Fruit fly (Drosophila melanogaster) whole organism, prepupa: Measurements from ENCODE around the gene Cpr65Eb.
A peak's percentile ranks its signal among the peaks of the same experiment; 100 is the strongest.

Experiments
- CG10631 ChIP-seq: fragments of 200-800 bp; sonication (Bioruptor generic); optimal IDR thresholded peaks from 2 replicates; lab custom pipeline; 2016; ENCODE audit warnings: missing biosample characterization, missing genetic modification characterization
- CG10669 ChIP-seq: fragments of 200-800 bp; sonication (Bioruptor generic); optimal IDR thresholded peaks from 3 replicates; lab custom pipeline; 2018; ENCODE audit warnings: missing biosample characterization, mild to moderate bottlenecking, missing genetic modification characterization, moderate library complexity
- CG11902 ChIP-seq: fragments of 200-800 bp; sonication (Bioruptor generic); optimal IDR thresholded peaks from 3 replicates; lab custom pipeline; 2016; ENCODE audit warnings: missing biosample characterization, missing genetic modification characterization
- CG1621 ChIP-seq: fragments of 200-800 bp; sonication (Bioruptor generic); optimal IDR thresholded peaks from 3 replicates; lab custom pipeline; 2018; ENCODE audit warnings: missing biosample characterization, mild to moderate bottlenecking, missing genetic modification characterization
- CG16779 ChIP-seq: fragments of 200-800 bp; sonication (Bioruptor generic); optimal IDR thresholded peaks from 3 replicates; lab custom pipeline; 2017; ENCODE audit warnings: missing biosample characterization, mild to moderate bottlenecking, missing genetic modification characterization
- CG3032 ChIP-seq: fragments of 200-800 bp; optimal IDR thresholded peaks from 2 replicates; lab custom pipeline; 2019; ENCODE audit warnings: missing biosample characterization, mild to moderate bottlenecking, missing genetic modification characterization, moderate library complexity
- CG31627 ChIP-seq: fragments of 200-800 bp; sonication (Bioruptor generic); optimal IDR thresholded peaks from 3 replicates; lab custom pipeline; 2016; ENCODE audit warnings: missing biosample characterization, missing genetic modification characterization
- CG32006 ChIP-seq: fragments of 200-800 bp; sonication (Bioruptor generic); optimal IDR thresholded peaks from 3 replicates; lab custom pipeline; 2017; ENCODE audit warnings: missing biosample characterization, mild to moderate bottlenecking, missing genetic modification characterization
- CG3919 ChIP-seq: fragments of 200-800 bp; sonication (Bioruptor generic); optimal IDR thresholded peaks from 3 replicates; lab custom pipeline; 2016; ENCODE audit warnings: missing biosample characterization, missing genetic modification characterization
- CG4318 ChIP-seq: fragments of 200-800 bp; sonication (Bioruptor generic); optimal IDR thresholded peaks from 3 replicates; lab custom pipeline; 2017; ENCODE audit warnings: missing biosample characterization, mild to moderate bottlenecking, missing genetic modification characterization
- CG6163 ChIP-seq: fragments of 200-800 bp; sonication (Bioruptor generic); IDR thresholded peaks from 3 replicates; pipeline ENCODE4 v1.3.6; 2022; ENCODE audit warnings: missing biosample characterization, missing genetic modification characterization
- CG6276 ChIP-seq: fragments of 200-800 bp; sonication (Bioruptor generic); optimal IDR thresholded peaks from 2 replicates; lab custom pipeline; 2017; ENCODE audit warnings: missing biosample characterization, mild to moderate bottlenecking, missing genetic modification characterization
- CG6792 ChIP-seq: fragments of 200-800 bp; sonication (Bioruptor generic); optimal IDR thresholded peaks from 3 replicates; lab custom pipeline; 2016; ENCODE audit warnings: missing biosample characterization, missing genetic modification characterization
- CG6854 ChIP-seq: fragments of 200-800 bp; sonication (Bioruptor generic); optimal IDR thresholded peaks from 2 replicates; lab custom pipeline; 2017; ENCODE audit warnings: missing biosample characterization, mild to moderate bottlenecking, missing genetic modification characterization
- CG8119 ChIP-seq: fragments of 200-800 bp; sonication (Bioruptor generic); IDR thresholded peaks from 3 replicates; pipeline ENCODE4 v1.3.6; 2022; ENCODE audit warnings: missing biosample characterization, missing genetic modification characterization
- CG8632 ChIP-seq: fragments of 200-800 bp; sonication (Bioruptor generic); optimal IDR thresholded peaks from 3 replicates; lab custom pipeline; 2016; ENCODE audit warnings: missing biosample characterization, missing genetic modification characterization
- CG9139 ChIP-seq: fragments of 200-800 bp; sonication (Bioruptor generic); optimal IDR thresholded peaks from 3 replicates; lab custom pipeline; 2017; ENCODE audit warnings: missing biosample characterization, mild to moderate bottlenecking, missing genetic modification characterization
- Eip75B ChIP-seq: fragments of 200-800 bp; sonication (Bioruptor generic); optimal IDR thresholded peaks from 3 replicates; lab custom pipeline; 2016; ENCODE audit warnings: missing biosample characterization, missing genetic modification characterization
- Eip78C ChIP-seq: fragments of 200-800 bp; sonication (Bioruptor generic); peaks from one replicate; lab custom pipeline; 2016; ENCODE audit warnings: missing biosample characterization, missing genetic modification characterization
- Eip93F ChIP-seq: fragments of 200-800 bp; sonication (Bioruptor generic); optimal IDR thresholded peaks from 2 replicates; lab custom pipeline; 2016; ENCODE audit warnings: missing biosample characterization, mild to moderate bottlenecking, missing genetic modification characterization
- Ets96B ChIP-seq: fragments of 200-800 bp; optimal IDR thresholded peaks from 2 replicates; lab custom pipeline; 2019; ENCODE audit warnings: missing biosample characterization, mild to moderate bottlenecking, missing genetic modification characterization, moderate library complexity
- Gug ChIP-seq: fragments of 200-800 bp; sonication (Bioruptor generic); IDR thresholded peaks from 2 replicates; pipeline ENCODE4 v1.3.6; 2022; ENCODE audit warnings: missing biosample characterization, missing genetic modification characterization
- Hr38 ChIP-seq: sonication (Bioruptor generic); optimal IDR thresholded peaks from 2 replicates; lab custom pipeline; 2016; ENCODE audit warnings: missing biosample characterization, missing genetic modification characterization
- Hr39 ChIP-seq: fragments of 200-800 bp; sonication (Bioruptor generic); optimal IDR thresholded peaks from 2 replicates; lab custom pipeline; 2016; ENCODE audit warnings: missing biosample characterization, missing genetic modification characterization
- Met ChIP-seq: fragments of 200-800 bp; sonication (Bioruptor generic); optimal IDR thresholded peaks from 3 replicates; lab custom pipeline; 2016; ENCODE audit warnings: missing biosample characterization, missing genetic modification characterization
- Smox ChIP-seq: fragments of 200-800 bp; sonication (Bioruptor generic); optimal IDR thresholded peaks from 3 replicates; lab custom pipeline; 2016; ENCODE audit warnings: missing biosample characterization, missing genetic modification characterization
- Sox102F ChIP-seq: fragments of 200-800 bp; sonication (Bioruptor generic); optimal IDR thresholded peaks from 2 replicates; lab custom pipeline; 2016; ENCODE audit warnings: missing biosample characterization, mild to moderate bottlenecking, missing genetic modification characterization
- Sox14 ChIP-seq: fragments of 200-800 bp; sonication (Bioruptor generic); optimal IDR thresholded peaks from 3 replicates; lab custom pipeline; 2016; ENCODE audit warnings: missing biosample characterization, missing genetic modification characterization
- achi ChIP-seq: fragments of 200-800 bp; sonication (Bioruptor generic); optimal IDR thresholded peaks from 3 replicates; lab custom pipeline; 2016; ENCODE audit warnings: missing biosample characterization, missing genetic modification characterization
- acj6 ChIP-seq: fragments of 200-800 bp; sonication (Bioruptor generic); optimal IDR thresholded peaks from 3 replicates; lab custom pipeline; 2016; ENCODE audit warnings: missing biosample characterization, missing genetic modification characterization
- cyc ChIP-seq: fragments of 200-800 bp; sonication (Bioruptor generic); optimal IDR thresholded peaks from 3 replicates; lab custom pipeline; 2016; ENCODE audit warnings: missing biosample characterization, missing genetic modification characterization
- dac ChIP-seq: fragments of 200-800 bp; sonication (Bioruptor generic); optimal IDR thresholded peaks from 2 replicates; lab custom pipeline; 2017; ENCODE audit warnings: missing biosample characterization, mild to moderate bottlenecking, missing genetic modification characterization
- dsx ChIP-seq: fragments of 200-800 bp; optimal IDR thresholded peaks from 3 replicates; lab custom pipeline; 2019; ENCODE audit warnings: missing biosample characterization, mild to moderate bottlenecking, missing genetic modification characterization, moderate library complexity; ENCODE audit not compliant: poor library complexity, severe bottlenecking
- esn ChIP-seq: fragments of 200-800 bp; sonication (Bioruptor generic); optimal IDR thresholded peaks from 2 replicates; lab custom pipeline; 2016; ENCODE audit warnings: missing biosample characterization, mild to moderate bottlenecking, missing genetic modification characterization, moderate library complexity
- fd85E ChIP-seq: fragments of 200-800 bp; sonication (Bioruptor generic); optimal IDR thresholded peaks from 3 replicates; lab custom pipeline; 2016; ENCODE audit warnings: missing biosample characterization, missing genetic modification characterization
- lz ChIP-seq: fragments of 200-800 bp; sonication (Bioruptor generic); optimal IDR thresholded peaks from 3 replicates; lab custom pipeline; 2016; ENCODE audit warnings: missing biosample characterization, missing genetic modification characterization
- net ChIP-seq: fragments of 200-800 bp; sonication (Bioruptor generic); optimal IDR thresholded peaks from 3 replicates; lab custom pipeline; 2016; ENCODE audit warnings: missing biosample characterization, missing genetic modification characterization
- pdm3 ChIP-seq: fragments of 200-800 bp; sonication (Bioruptor generic); optimal IDR thresholded peaks from 3 replicates; lab custom pipeline; 2016; ENCODE audit warnings: missing biosample characterization, missing genetic modification characterization
- salr ChIP-seq, 2 experiments: fragments of 200-800 bp; sonication (Bioruptor generic); optimal IDR thresholded peaks; 3 replicates each; lab custom pipeline; 2016 to 2018; ENCODE audit warnings: missing biosample characterization in 2 of 2, missing genetic modification characterization in 2 of 2, mild to moderate bottlenecking in 1 of 2
- spab ChIP-seq: fragments of 200-800 bp; sonication (Bioruptor generic); optimal IDR thresholded peaks from 2 replicates; lab custom pipeline; 2017; ENCODE audit warnings: missing biosample characterization, mild to moderate bottlenecking, missing genetic modification characterization, missing genetic modification reagents
- topi ChIP-seq: fragments of 200-800 bp; sonication (Bioruptor generic); optimal IDR thresholded peaks from 3 replicates; lab custom pipeline; 2016; ENCODE audit warnings: missing biosample characterization, missing genetic modification characterization
- vri ChIP-seq: fragments of 200-800 bp; sonication (Bioruptor generic); optimal IDR thresholded peaks from 3 replicates; lab custom pipeline; 2016; ENCODE audit warnings: missing biosample characterization, mild to moderate bottlenecking, missing genetic modification characterization

Gene Cpr65Eb

DNA sequence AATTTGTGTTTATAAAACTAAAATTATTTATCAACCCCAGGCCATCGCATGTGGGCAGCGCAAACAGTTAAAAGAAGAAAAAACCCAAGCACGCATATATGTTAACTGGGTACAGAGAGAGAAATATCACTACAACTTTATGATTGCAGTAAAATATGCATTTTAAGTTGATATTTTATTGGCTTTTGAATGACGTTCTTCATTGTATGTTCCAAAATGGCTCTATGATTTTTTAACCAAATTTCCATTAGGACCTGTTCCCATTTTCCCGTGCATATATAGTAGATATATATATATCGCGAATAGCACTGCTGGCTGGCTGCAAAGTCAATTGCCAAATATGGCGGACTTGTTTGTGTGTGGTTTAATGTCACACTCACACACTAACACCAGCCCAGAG, 7.9 kb upstream of the Cpr65Eb start (continued):
- TF ChIP-seq CG11902 (GFP tag; lab: Kevin White, UChicago) (no peak), Ets96B (tag; lab: Kevin White, UChicago) (no peak), pdm3 (peak; percentile 18), CG6854 (no peak), CG9139 (GFP tag; lab: Kevin White, UChicago) (no peak), Smox (no peak), CG32006 (GFP tag; lab: Kevin White, UChicago) (peak; percentile 48), Sox14 (no peak), CG10669 (no peak), esn (no peak), CG3919 (GFP tag; lab: Kevin White, UChicago) (peak; percentile 27), spab (GFP tag; lab: Kevin White, UChicago) (no peak), acj6 (peak; percentile 10), CG3032 (tag; lab: Kevin White, UChicago) (no peak), CG4318 (GFP tag; lab: Kevin White, UChicago) (peak; percentile 2), net (peak; percentile 1), topi (GFP tag; lab: Kevin White, UChicago) (no peak), Sox102F (GFP tag; lab: Kevin White, UChicago) (no peak), CG6276 (GFP tag; lab: Kevin White, UChicago) (peak; percentile 33), Gug (GFP tag; lab: Robert Waterston, UW) (peak; percentile 37; the same call in 1 of the 2 replicates), Met (GFP tag; lab: Kevin White, UChicago) (peak; percentile 3), dac (no peak), dsx (no peak), CG16779 (tag; lab: Kevin White, UChicago) (no peak), lz (GFP tag; lab: Kevin White, UChicago) (no peak), CG6792 (GFP tag; lab: Kevin White, UChicago) (no peak), CG8119 (GFP tag; lab: Robert Waterston, UW) (peak; percentile 46; the same call in 2 of the 3 replicates), CG10631 (GFP tag; lab: Kevin White, UChicago) (no peak), Eip93F (GFP tag; lab: Kevin White, UChicago) (no peak), achi (GFP tag; lab: Kevin White, UChicago) (no peak), salr (GFP tag; optimal IDR thresholded peaks at IDR 0.05; lab: Kevin White, UChicago) (peak in 1 of 2 experiments; percentile 8), vri (GFP tag; lab: Kevin White, UChicago) (no peak)
- TF ChIP-seq, all 60 proteins: peak for 19

DNA sequence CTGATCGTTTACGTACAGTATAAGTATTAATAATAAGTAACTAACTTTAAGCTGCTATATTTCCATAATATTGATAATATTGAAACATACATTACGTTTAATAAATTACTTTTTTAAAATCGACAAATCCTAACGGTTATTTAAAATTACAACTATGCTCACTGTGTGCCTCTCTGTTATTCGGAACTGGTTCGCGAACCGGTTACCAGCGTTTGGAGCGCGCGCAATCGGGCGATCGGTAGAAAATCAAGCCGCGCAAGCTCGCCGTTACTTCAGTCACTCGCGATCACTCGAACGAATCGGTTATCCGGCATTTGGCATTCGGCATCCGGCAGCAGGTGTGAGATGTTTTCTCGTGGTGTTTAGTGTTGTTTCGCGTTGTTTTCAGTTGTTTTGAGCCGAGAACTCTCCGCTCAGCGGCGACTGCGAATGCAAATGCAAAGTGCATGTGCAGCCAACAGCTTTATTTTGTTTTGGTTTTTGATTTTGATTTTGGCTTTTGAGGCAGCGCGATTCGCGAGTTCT, 6.0 kb upstream of the Cpr65Eb start, which contains the start of gene form3:
form3 (plus strand) TSS at position 271 of the 525 bp plus-strand sequence.
- TF ChIP-seq Hr38 (GFP tag; lab: Kevin White, UChicago) = no peak
- no peak for TF ChIP-seq cyc (GFP tag; lab: Kevin White, UChicago)
- peak; percentile 6 for TF ChIP-seq dsx
- no peak for TF ChIP-seq topi (GFP tag; lab: Kevin White, UChicago)
- no peak for TF ChIP-seq CG6792 (GFP tag; lab: Kevin White, UChicago)
- TF ChIP-seq Eip78C (GFP tag; lab: Kevin White, UChicago) = peak; percentile 29
- no peak for TF ChIP-seq CG6276 (GFP tag; lab: Kevin White, UChicago)
- TF ChIP-seq CG31627 (GFP tag; lab: Kevin White, UChicago) = no peak
- TF ChIP-seq CG6854 = peak; percentile 38
- TF ChIP-seq CG8632 = no peak
- peak; percentile 86 for TF ChIP-seq CG1621 (tag; lab: Kevin White, UChicago)
- TF ChIP-seq CG6163 (GFP tag; lab: Robert Waterston, UW) = peak; percentile 39; the same call in 1 of the 3 replicates

DNA sequence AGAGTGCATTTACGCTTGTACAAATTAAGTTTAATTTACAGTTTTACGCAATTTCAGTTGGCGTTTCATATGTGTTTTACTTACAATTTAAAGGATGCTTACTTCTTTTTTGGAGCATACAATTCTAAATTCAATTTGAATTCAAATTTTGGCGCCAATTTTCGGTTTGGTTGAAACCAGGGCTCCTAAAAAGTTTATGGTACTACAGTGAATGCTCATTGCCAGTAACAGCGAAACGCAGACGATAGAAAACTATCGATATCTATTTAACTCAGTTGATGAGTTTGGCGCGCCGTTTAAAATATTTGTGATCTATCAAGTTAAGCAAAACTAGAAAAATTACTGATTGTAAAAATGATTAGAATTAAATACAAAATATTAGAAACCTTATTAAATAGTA, 5.4 kb upstream of the Cpr65Eb start:
- TF ChIP-seq CG9139 (GFP tag; lab: Kevin White, UChicago) (no peak), cyc (GFP tag; lab: Kevin White, UChicago) (no peak), CG3919 (GFP tag; lab: Kevin White, UChicago) (no peak), Eip75B (GFP tag; lab: Kevin White, UChicago) (no peak), CG8119 (GFP tag; lab: Robert Waterston, UW) (no peak), acj6 (no peak), Smox (no peak), Hr38 (GFP tag; lab: Kevin White, UChicago) (no peak), esn (no peak), CG10631 (GFP tag; lab: Kevin White, UChicago) (no peak), Hr39 (no peak), fd85E (GFP tag; lab: Kevin White, UChicago) (no peak)
